Worm (Caenorhabditis elegans) whole organism, L3 larva: ENCODE measurements around the gene K08D9.6.

Source experiments
- elt-2 ChIP-seq: sonication (generic microtip); optimal IDR thresholded peaks from 2 replicates; lab custom pipeline; 2016; ENCODE audit warnings: missing genetic modification reagents, mild to moderate bottlenecking, missing genetic modification characterization, missing compliant biosample characterization
- ztf-11 ChIP-seq: fragments of 150-350 bp; optimal IDR thresholded peaks from 2 replicates; lab custom pipeline; 2014; ENCODE audit warnings: missing biosample characterization, missing genetic modification characterization

DNA sequence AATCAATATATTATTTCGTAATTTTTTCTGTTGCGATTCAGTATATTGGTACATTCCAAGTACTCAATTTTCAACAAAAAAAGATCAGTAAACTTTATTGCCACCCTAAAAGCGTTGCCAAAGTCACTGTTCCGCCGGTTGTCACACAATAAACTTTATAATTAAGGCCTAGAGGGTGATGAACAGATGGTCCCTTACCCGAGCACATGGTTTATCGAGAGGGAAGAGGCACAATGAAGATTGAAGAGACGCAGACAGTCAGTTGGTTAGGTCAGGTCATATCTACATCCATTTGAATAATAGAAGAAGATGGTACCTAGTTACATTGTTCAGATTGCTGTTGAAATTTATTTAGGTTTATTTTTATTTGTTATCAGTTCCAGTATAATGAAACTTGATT lies 22.0 kb upstream of the K08D9.6 start:
- TF ChIP-seq elt-2 (tag; lab: Kevin White, UChicago): no peak
- no peak for TF ChIP-seq ztf-11 (tag; lab: Kevin White, UChicago)
